Fruit fly (Drosophila melanogaster) whole organism, embryonic: ENCODE measurements around the gene ninaE.

Source experiments
- Bteb2 ChIP-seq: fragments of 200-800 bp; sonication (Bioruptor generic); optimal IDR thresholded peaks from 2 replicates; lab custom pipeline; 2016; ENCODE audit warnings: missing biosample characterization, missing genetic modification characterization
- CG10321 ChIP-seq: fragments of 200-800 bp; sonication (Bioruptor generic); IDR thresholded peaks from 2 replicates; pipeline ENCODE4 v1.3.6; 2022; ENCODE audit warnings: missing biosample characterization, missing genetic modification characterization
- CG10959 ChIP-seq: fragments of 200-800 bp; sonication (Bioruptor generic); IDR thresholded peaks from 2 replicates; pipeline ENCODE4 v1.3.6; 2022; ENCODE audit warnings: missing biosample characterization, missing genetic modification characterization
- CG10979 ChIP-seq: fragments of 200-800 bp; sonication (Bioruptor generic); optimal IDR thresholded peaks from 2 replicates; lab custom pipeline; 2018; ENCODE audit warnings: missing biosample characterization, mild to moderate bottlenecking, missing genetic modification characterization, moderate library complexity
- CG12104 ChIP-seq: fragments of 200-800 bp; sonication (Bioruptor generic); optimal IDR thresholded peaks from 3 replicates; lab custom pipeline; 2016; ENCODE audit warnings: missing biosample characterization, missing genetic modification characterization
- CG12236 ChIP-seq: fragments of 200-800 bp; sonication (Bioruptor generic); optimal IDR thresholded peaks from 2 replicates; lab custom pipeline; 2016; ENCODE audit warnings: missing biosample characterization, missing genetic modification characterization
- CG12299 ChIP-seq: fragments of 200-800 bp; sonication (Bioruptor generic); optimal IDR thresholded peaks from 2 replicates; lab custom pipeline; 2018; ENCODE audit warnings: missing biosample characterization, mild to moderate bottlenecking, missing genetic modification characterization
- CG13287 ChIP-seq: fragments of 200-800 bp; sonication (Bioruptor generic); IDR thresholded peaks from 2 replicates; pipeline ENCODE4 v1.3.6; 2022; ENCODE audit warnings: missing biosample characterization, missing genetic modification characterization; ENCODE audit not compliant: partially characterized antibody
- CG13296 ChIP-seq: fragments of 200-800 bp; sonication (Bioruptor generic); optimal IDR thresholded peaks from 3 replicates; lab custom pipeline; 2018; ENCODE audit warnings: missing biosample characterization, mild to moderate bottlenecking, missing genetic modification characterization
- CG1602 ChIP-seq: fragments of 200-800 bp; sonication (Bioruptor generic); optimal IDR thresholded peaks from 3 replicates; lab custom pipeline; 2016; ENCODE audit warnings: missing biosample characterization, missing genetic modification characterization
- CG17829 ChIP-seq: fragments of 200-800 bp; optimal IDR thresholded peaks from 2 replicates; lab custom pipeline; 2019; ENCODE audit warnings: missing biosample characterization, mild to moderate bottlenecking, missing genetic modification characterization, moderate library complexity
- CG2116 ChIP-seq: fragments of 200-800 bp; sonication (Bioruptor generic); optimal IDR thresholded peaks from 3 replicates; lab custom pipeline; 2018; ENCODE audit warnings: missing biosample characterization, mild to moderate bottlenecking, missing genetic modification characterization
- CG3838 ChIP-seq: fragments of 200-800 bp; sonication (Bioruptor generic); optimal IDR thresholded peaks from 3 replicates; lab custom pipeline; 2016; ENCODE audit warnings: missing biosample characterization, missing genetic modification characterization
- CG4328 ChIP-seq: fragments of 200-800 bp; sonication (Bioruptor generic); optimal IDR thresholded peaks from 3 replicates; lab custom pipeline; 2017; ENCODE audit warnings: missing biosample characterization, missing genetic modification reagents, missing genetic modification characterization
- CG4854 ChIP-seq: fragments of 200-800 bp; sonication (Bioruptor generic); optimal IDR thresholded peaks from 2 replicates; lab custom pipeline; 2016; ENCODE audit warnings: missing biosample characterization, missing genetic modification characterization, inconsistent platforms
- CG6813 ChIP-seq: fragments of 200-800 bp; sonication (Bioruptor generic); optimal IDR thresholded peaks from 2 replicates; lab custom pipeline; 2017; ENCODE audit warnings: missing biosample characterization, missing genetic modification characterization, mild to moderate bottlenecking, moderate library complexity, missing genetic modification reagents
- CG7372 ChIP-seq: fragments of 200-800 bp; sonication (Bioruptor generic); IDR thresholded peaks from 2 replicates; pipeline ENCODE4 v1.3.6; 2022; ENCODE audit warnings: missing biosample characterization, missing genetic modification characterization
- CG8290 ChIP-seq, 3 experiments: fragments of 200-800 bp; sonication (Bioruptor generic); optimal IDR thresholded peaks; 2 replicates each; lab custom pipeline; 2016 to 2019; ENCODE audit warnings: missing biosample characterization in 3 of 3, missing genetic modification characterization in 3 of 3, mild to moderate bottlenecking in 2 of 3, moderate library complexity in 1 of 3
- CG9609 ChIP-seq: fragments of 200-800 bp; sonication (Bioruptor generic); optimal IDR thresholded peaks from 3 replicates; lab custom pipeline; 2016; ENCODE audit warnings: missing biosample characterization, missing genetic modification characterization
- Dip2 ChIP-seq: fragments of 200-800 bp; sonication (Bioruptor generic); IDR thresholded peaks from 2 replicates; pipeline ENCODE4 v1.3.6; 2022; ENCODE audit warnings: missing biosample characterization, missing genetic modification characterization
- Dip3 ChIP-seq: fragments of 200-800 bp; sonication (Bioruptor generic); optimal IDR thresholded peaks from 3 replicates; lab custom pipeline; 2016; ENCODE audit warnings: missing biosample characterization, missing genetic modification characterization
- E2f2 ChIP-seq: fragments of 200-800 bp; sonication (Bioruptor generic); IDR thresholded peaks from 2 replicates; pipeline ENCODE4 v1.3.6; 2022; ENCODE audit warnings: missing biosample characterization, missing genetic modification characterization
- Ets97D ChIP-seq: fragments of 200-800 bp; sonication (Bioruptor generic); optimal IDR thresholded peaks from 3 replicates; lab custom pipeline; 2016; ENCODE audit warnings: missing biosample characterization, missing genetic modification characterization
- Fer1 ChIP-seq: fragments of 200-800 bp; sonication (Bioruptor generic); optimal IDR thresholded peaks from 2 replicates; lab custom pipeline; 2017; ENCODE audit warnings: missing biosample characterization, mild to moderate bottlenecking, missing genetic modification characterization
- HHEX ChIP-seq: fragments of 200-800 bp; sonication (Bioruptor generic); optimal IDR thresholded peaks from 3 replicates; lab custom pipeline; 2017; ENCODE audit warnings: missing biosample characterization, mild to moderate bottlenecking, missing genetic modification characterization, missing genetic modification reagents
- Lhr ChIP-seq: fragments of 200-800 bp; sonication (Bioruptor generic); optimal IDR thresholded peaks from 3 replicates; lab custom pipeline; 2017; ENCODE audit warnings: mild to moderate bottlenecking, missing biosample characterization, missing genetic modification reagents, missing genetic modification characterization
- PHDP ChIP-seq: fragments of 200-800 bp; sonication (Bioruptor generic); optimal IDR thresholded peaks from 3 replicates; lab custom pipeline; 2018; ENCODE audit warnings: missing biosample characterization, mild to moderate bottlenecking, missing genetic modification characterization, moderate library complexity
- Pdp1 ChIP-seq, 2 experiments: fragments of 200-800 bp; sonication (Bioruptor generic); optimal IDR thresholded peaks; 3 replicates each; lab custom pipeline; 2016; ENCODE audit warnings: missing biosample characterization in 2 of 2, missing genetic modification characterization in 2 of 2, mild to moderate bottlenecking in 1 of 2, moderate library complexity in 1 of 2
- Xbp1 ChIP-seq: fragments of 200-800 bp; sonication (Bioruptor generic); optimal IDR thresholded peaks from 3 replicates; lab custom pipeline; 2016; ENCODE audit warnings: missing biosample characterization, mild to moderate bottlenecking, missing genetic modification characterization
- al ChIP-seq: fragments of 200-800 bp; sonication (Bioruptor generic); IDR thresholded peaks from 2 replicates; pipeline ENCODE4 v1.3.6; 2022; ENCODE audit warnings: missing biosample characterization, missing genetic modification characterization
- da ChIP-seq: fragments of 200-800 bp; sonication (Bioruptor generic); optimal IDR thresholded peaks from 2 replicates; lab custom pipeline; 2016; ENCODE audit warnings: missing biosample characterization, missing genetic modification characterization
- dm ChIP-seq: fragments of 200-800 bp; sonication (Bioruptor generic); optimal IDR thresholded peaks from 3 replicates; lab custom pipeline; 2016; ENCODE audit warnings: missing biosample characterization, missing genetic modification characterization
- ftz-f1 ChIP-seq: fragments of 200-800 bp; sonication (Bioruptor generic); optimal IDR thresholded peaks from 2 replicates; lab custom pipeline; 2016; ENCODE audit warnings: missing biosample characterization, missing genetic modification characterization
- gce ChIP-seq: fragments of 200-800 bp; sonication (Bioruptor generic); IDR thresholded peaks from 3 replicates; pipeline ENCODE4 v1.3.6; 2022; ENCODE audit warnings: missing biosample characterization, missing genetic modification characterization
- insv ChIP-seq, 2 experiments: fragments of 200-800 bp; sonication (Bioruptor generic); optimal IDR thresholded peaks; 3 replicates each; lab custom pipeline; 2016 to 2018; ENCODE audit warnings: missing biosample characterization in 2 of 2, missing genetic modification characterization in 2 of 2
- pan ChIP-seq, 4 experiments: fragments of >200 bp in 3 of 4; fragments of 200-800 bp in 1 of 4; sonication (Bioruptor generic) in 1 of 4; optimal IDR thresholded peaks in 3 of 4; IDR thresholded peaks in 1 of 4; 2 replicates each; pipeline versions ENCODE4 v1.3.6 to Lab custom; 2017 to 2022; ENCODE audit warnings: missing biosample characterization in 2 of 4, missing genetic modification characterization in 2 of 4, mixed read lengths in 1 of 4
- sd ChIP-seq: fragments of 200-800 bp; sonication (Bioruptor generic); optimal IDR thresholded peaks from 3 replicates; lab custom pipeline; 2018; ENCODE audit warnings: missing biosample characterization, mild to moderate bottlenecking, missing genetic modification characterization, moderate library complexity
- sr ChIP-seq: fragments of 200-800 bp; sonication (Bioruptor generic); IDR thresholded peaks from 3 replicates; pipeline ENCODE4 v1.3.6; 2022; ENCODE audit warnings: missing biosample characterization, missing genetic modification characterization
- tio ChIP-seq: fragments of 200-800 bp; sonication (Bioruptor generic); optimal IDR thresholded peaks from 2 replicates; lab custom pipeline; 2017; ENCODE audit warnings: missing biosample characterization, missing genetic modification characterization, inconsistent platforms
- tll ChIP-seq, 2 experiments: fragments of 200-800 bp in 1 of 2; fragments of >200 bp in 1 of 2; sonication (Bioruptor generic) in 1 of 2; optimal IDR thresholded peaks; 2 replicates each; lab custom pipeline; 2017 to 2019; ENCODE audit warnings: missing biosample characterization in 2 of 2, missing genetic modification characterization in 2 of 2, mild to moderate bottlenecking in 1 of 2, moderate library complexity in 1 of 2
- trem ChIP-seq: fragments of 200-800 bp; optimal IDR thresholded peaks from 3 replicates; lab custom pipeline; 2019; ENCODE audit warnings: missing biosample characterization, mild to moderate bottlenecking, missing genetic modification characterization, moderate library complexity
- ttk ChIP-seq: fragments of 200-800 bp; sonication (Bioruptor generic); IDR thresholded peaks from 2 replicates; pipeline ENCODE4 v2.1.2; 2022; ENCODE audit warnings: missing biosample characterization, missing genetic modification characterization
- twi ChIP-seq: fragments of 200-800 bp; optimal IDR thresholded peaks from 2 replicates; lab custom pipeline; 2019; ENCODE audit warnings: missing biosample characterization, mild to moderate bottlenecking, missing genetic modification characterization, moderate library complexity
- vfl ChIP-seq: fragments of 200-800 bp; sonication (Bioruptor generic); optimal IDR thresholded peaks from 2 replicates; lab custom pipeline; 2016; ENCODE audit warnings: missing biosample characterization, missing genetic modification characterization
- wek ChIP-seq: fragments of 200-800 bp; sonication (Bioruptor generic); optimal IDR thresholded peaks from 3 replicates; lab custom pipeline; 2018; ENCODE audit warnings: missing biosample characterization, mild to moderate bottlenecking, missing genetic modification characterization, moderate library complexity
- zf30C ChIP-seq: fragments of 200-800 bp; sonication (Bioruptor generic); optimal IDR thresholded peaks from 3 replicates; lab custom pipeline; 2018; ENCODE audit warnings: missing biosample characterization, mild to moderate bottlenecking, missing genetic modification characterization

The ninaE gene

dm6 chr3R:19901742-19902141 is 13.7 kb upstream of the ninaE start:
- TF ChIP-seq CG4328 (no peak), tll (GFP tag; optimal IDR thresholded peaks at IDR 0.05; lab: Kevin White, UChicago) (no peak), CG17829 (tag; lab: Kevin White, UChicago) (no peak), sd (tag; lab: Kevin White, UChicago) (no peak), CG2116 (GFP tag; lab: Kevin White, UChicago) (no peak)

- TF ChIP-seq CG7372 (GFP tag; lab: Robert Waterston, UW) (peak; percentile 93), CG10959 (GFP tag; lab: Robert Waterston, UW) (0 out of 2 replicates have a peak, but pooled peaks have one; percentile 17), E2f2 (GFP tag; lab: Robert Waterston, UW) (no peak), CG10979 (tag; lab: Kevin White, UChicago) (peak; percentile 6), Pdp1 (GFP tag; optimal IDR thresholded peaks at IDR 0.05; lab: Kevin White, UChicago) (peak in 1 of 2 experiments; percentile 62)
- TF ChIP-seq, all 482 proteins: peak for 4
Observed at dm6 chr3R:19895305-19895704, 7.3 kb upstream of the ninaE start.

dm6 chr3R:19892046-19892445 is 4.0 kb upstream of the ninaE start:
- TF ChIP-seq CG13287, result peak; percentile 14; the same call in 1 of the 2 replicates
- TF ChIP-seq vfl, result peak; percentile 29
- TF ChIP-seq Dip2 (GFP tag; lab: Robert Waterston, UW), result no peak
- TF ChIP-seq CG1602 (GFP tag; lab: Kevin White, UChicago), result peak; percentile 45
- peak; percentile 76 for TF ChIP-seq al
- TF ChIP-seq wek (GFP tag; lab: Kevin White, UChicago), result peak; percentile 66
- TF ChIP-seq ftz-f1 (GFP tag; lab: Kevin White, UChicago), result no peak
- no peak for TF ChIP-seq da (GFP tag; lab: Kevin White, UChicago)
- TF ChIP-seq CG6813 (GFP tag; lab: Kevin White, UChicago), result peak; percentile 68
- peak; percentile 37 for TF ChIP-seq trem (tag; lab: Kevin White, UChicago)
- no peak for TF ChIP-seq CG3838
- no peak for TF ChIP-seq insv (GFP tag; optimal IDR thresholded peaks at IDR 0.05; lab: Kevin White, UChicago)
- peak; percentile 45 for TF ChIP-seq CG12236
- TF ChIP-seq sr (GFP tag; lab: Robert Waterston, UW), result no peak
- TF ChIP-seq PHDP (tag; lab: Kevin White, UChicago), result peak; percentile 71
- peak; percentile 3 for TF ChIP-seq Bteb2 (GFP tag; lab: Kevin White, UChicago)
- peak; percentile 62 for TF ChIP-seq CG13296 (GFP tag; lab: Kevin White, UChicago)
- TF ChIP-seq HHEX (GFP tag; lab: Kevin White, UChicago), result peak; percentile 77
- peak; percentile 67 for TF ChIP-seq Dip3 (GFP tag; lab: Kevin White, UChicago)
- TF ChIP-seq pan (optimal IDR thresholded peaks at IDR 0.05; lab: Kevin White, UChicago), result no peak
- TF ChIP-seq pan (GFP tag; optimal IDR thresholded peaks at IDR 0.05 in 1 of 2, IDR thresholded peaks at IDR 0.05 in 1 of 2), result peak in 1 of 2 experiments; percentile 84
- peak; percentile 69 for TF ChIP-seq Xbp1 (GFP tag; lab: Kevin White, UChicago)
- no peak for TF ChIP-seq zf30C (GFP tag; lab: Kevin White, UChicago)
- TF ChIP-seq CG4854 (GFP tag; lab: Kevin White, UChicago), result peak; percentile 38
- peak; percentile 63 for TF ChIP-seq ttk
- TF ChIP-seq CG12104 (GFP tag; lab: Kevin White, UChicago), result peak; percentile 34
- TF ChIP-seq Lhr (GFP tag; lab: Kevin White, UChicago), result no peak
- peak; percentile 39 for TF ChIP-seq tio
- TF ChIP-seq Ets97D (GFP tag; lab: Kevin White, UChicago), result peak; percentile 16
- TF ChIP-seq twi (tag; lab: Kevin White, UChicago), result peak; percentile 45
- TF ChIP-seq CG10321 (GFP tag; lab: Robert Waterston, UW), result no peak
- peak; percentile 71 for TF ChIP-seq CG9609
- peak; percentile 33 for TF ChIP-seq dm (GFP tag; lab: Kevin White, UChicago)
- TF ChIP-seq gce, result peak; percentile 69; the same call in 2 of the 3 replicates
- peak; percentile 80 for TF ChIP-seq Fer1
- TF ChIP-seq CG8290 (GFP tag; optimal IDR thresholded peaks at IDR 0.05; lab: Kevin White, UChicago), result peak; percentile 51
- TF ChIP-seq CG8290 (tag; optimal IDR thresholded peaks at IDR 0.05; lab: Kevin White, UChicago), result no peak
- peak; percentile 36 for TF ChIP-seq CG12299 (tag; lab: Kevin White, UChicago)
